Worm (Caenorhabditis elegans): ENCODE data around the gene H13N06.7.

DNA sequence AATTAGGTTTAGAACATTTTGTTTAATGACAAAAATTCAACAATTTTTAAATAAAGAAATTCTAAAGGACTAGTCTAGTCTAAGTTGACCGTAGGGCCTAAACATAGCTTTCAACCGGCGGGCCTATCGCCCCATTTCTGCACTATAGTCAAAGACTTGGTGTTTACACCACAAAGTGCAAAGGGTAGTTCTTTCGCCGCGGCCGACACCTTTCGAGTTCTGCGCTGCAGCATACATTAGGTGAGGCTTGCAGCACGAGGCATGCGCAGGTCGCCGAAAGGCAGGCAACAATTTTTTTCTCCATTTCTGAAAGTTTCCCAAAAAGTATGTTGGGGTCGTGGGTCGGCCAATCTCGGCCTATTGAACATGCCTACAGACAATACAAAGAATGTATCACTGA lies 25.5 kb downstream of the H13N06.7 start:
- TF ChIP-seq ceh-43 (GFP tag; optimal IDR thresholded peaks at IDR 0.05) (no peak), mep-1 (tag; optimal IDR thresholded peaks at IDR 0.05) (no peak), M03D4.4 (tag; optimal IDR thresholded peaks at IDR 0.05) (no peak), snpc-4 (tag; optimal IDR thresholded peaks at IDR 0.05) (no peak), unc-62 (GFP tag; optimal IDR thresholded peaks at IDR 0.05) (no peak), elt-3 (tag; optimal IDR thresholded peaks at IDR 0.05) (no peak), pha-4 (tag; optimal IDR thresholded peaks at IDR 0.05) (no peak), nhr-12 (tag; optimal IDR thresholded peaks at IDR 0.05) (no peak), lin-13 (tag; optimal IDR thresholded peaks at IDR 0.05) (no peak), blmp-1 (tag; optimal IDR thresholded peaks at IDR 0.05) (no peak)
